Worm (Caenorhabditis elegans): Measurements from ENCODE around the gene flr-1.
"Not testable (repeated sequence)": the region's sequence is repeated elsewhere in the genome, so short reads cannot be mapped to it uniquely, and the experiment has no call there.

The flr-1 gene

ce11 chrX:13431388-13431787 lies 25.0 kb downstream of the flr-1 start, which contains the start of gene C29F7.10:
Gene C29F7.10, minus strand, starts transcription at chrX:13431488.
- TF ChIP-seq daf-16 (GFP tag; optimal IDR thresholded peaks at IDR 0.05); daf-16 (tag; optimal IDR thresholded peaks at IDR 0.05); D1046.2 (GFP tag; IDR thresholded peaks at IDR 0.05); lin-15B (tag; optimal IDR thresholded peaks at IDR 0.05): not testable (repeated sequence)

ce11 chrX:13428755-13429154 lies 27.6 kb downstream of the flr-1 start, which contains the start of gene fkh-4:
Gene fkh-4, minus strand, starts transcription at chrX:13428855.
- TF ChIP-seq nhr-6 (tag; optimal IDR thresholded peaks at IDR 0.05); zip-2 (tag; optimal IDR thresholded peaks at IDR 0.05); lim-7 (GFP tag; IDR thresholded peaks at IDR 0.05): not testable (repeated sequence)

ce11 chrX:13423340-13423739 lies 33.0 kb downstream of the flr-1 start, which contains the start of gene fkh-3:
Gene fkh-3, minus strand, starts transcription at chrX:13423440.
- TF ChIP-seq daf-16 (GFP tag; optimal IDR thresholded peaks at IDR 0.05): no peak
- TF ChIP-seq daf-16 (tag; optimal IDR thresholded peaks at IDR 0.05): no peak
- TF ChIP-seq hlh-11 (tag; optimal IDR thresholded peaks at IDR 0.05): no peak
- peak; percentile 27 for TF ChIP-seq aha-1 (tag)
- no peak for TF ChIP-seq hmg-1.1 (GFP tag; IDR thresholded peaks at IDR 0.05)
- no peak for TF ChIP-seq hlh-30 (tag; optimal IDR thresholded peaks at IDR 0.05; ENCODE audit: insufficient read depth)

- TF ChIP-seq spr-1 (tag; optimal IDR thresholded peaks at IDR 0.05): no peak
- TF ChIP-seq fos-1 (tag; optimal IDR thresholded peaks at IDR 0.05): no peak
- TF ChIP-seq madf-5 (GFP tag; IDR thresholded peaks at IDR 0.05): no peak
- no peak for TF ChIP-seq ztf-11 (tag; optimal IDR thresholded peaks at IDR 0.05)
- TF ChIP-seq daf-16 (GFP tag; optimal IDR thresholded peaks at IDR 0.05): no peak
- peak; percentile 71 for TF ChIP-seq daf-16 (tag; optimal IDR thresholded peaks at IDR 0.05)
- peak; percentile 67 for TF ChIP-seq pqm-1 (tag; optimal IDR thresholded peaks at IDR 0.05)
- TF ChIP-seq jun-1 (tag; optimal IDR thresholded peaks at IDR 0.05): no peak
- no peak for TF ChIP-seq snpc-4 (tag; optimal IDR thresholded peaks at IDR 0.05)
- TF ChIP-seq zag-1 (tag; optimal IDR thresholded peaks at IDR 0.05): no peak
- no peak for TF ChIP-seq lin-13 (GFP tag; optimal IDR thresholded peaks at IDR 0.05)
- no peak for TF ChIP-seq daf-19 (GFP tag; conservative IDR thresholded peaks at IDR 0.05)
- TF ChIP-seq nhr-28 (tag; optimal IDR thresholded peaks at IDR 0.05): peak; percentile 63
- TF ChIP-seq dpl-1 (GFP tag; optimal IDR thresholded peaks at IDR 0.05): no peak
- TF ChIP-seq hmg-1.1 (GFP tag; IDR thresholded peaks at IDR 0.05): no peak
- no peak for TF ChIP-seq set-16 (GFP tag; IDR thresholded peaks at IDR 0.05)
- TF ChIP-seq zfp-3 (GFP tag; conservative IDR thresholded peaks at IDR 0.05): no peak
- no peak for TF ChIP-seq unc-39 (tag; optimal IDR thresholded peaks at IDR 0.05)
- no peak for TF ChIP-seq egl-27 (tag; optimal IDR thresholded peaks at IDR 0.05)
- no peak for TF ChIP-seq ZK337.2 (GFP tag; IDR thresholded peaks at IDR 0.05)
- TF ChIP-seq ceh-44 (GFP tag; IDR thresholded peaks at IDR 0.05): no peak
- TF ChIP-seq ztf-7 (tag; optimal IDR thresholded peaks at IDR 0.05): no peak
- no peak for TF ChIP-seq F26F4.8 (GFP tag; conservative IDR thresholded peaks at IDR 0.05)
- no peak for TF ChIP-seq pha-4 (GFP tag; IDR thresholded peaks at IDR 0.05)
- TF ChIP-seq pha-4 (tag; optimal IDR thresholded peaks at IDR 0.05): no peak
- no peak for TF ChIP-seq T20F7.1 (GFP tag; optimal IDR thresholded peaks at IDR 0.05)
- TF ChIP-seq aly-2 (tag; optimal IDR thresholded peaks at IDR 0.05): no peak
- peak; percentile 57 for TF ChIP-seq aha-1 (tag)
- no peak for TF ChIP-seq gei-8 (GFP tag; optimal IDR thresholded peaks at IDR 0.05)
- no peak for TF ChIP-seq nhr-41 (GFP tag; IDR thresholded peaks at IDR 0.05)
- TF ChIP-seq lsy-2 (tag; optimal IDR thresholded peaks at IDR 0.05): no peak
- TF ChIP-seq saeg-2 (GFP tag; IDR thresholded peaks at IDR 0.05): no peak
- no peak for TF ChIP-seq nhr-6 (tag; optimal IDR thresholded peaks at IDR 0.05)
- TF ChIP-seq nhr-77 (tag; optimal IDR thresholded peaks at IDR 0.05): no peak
- TF ChIP-seq dmd-6 (GFP tag; IDR thresholded peaks at IDR 0.05): peak; percentile 72
- no peak for TF ChIP-seq Y75B8A.6 (GFP tag; IDR thresholded peaks at IDR 0.05)
Observed at ce11 chrX:13421068-13421467, 35.3 kb downstream of the flr-1 start.
